Worm (Caenorhabditis elegans): Measurements from ENCODE around the gene C05C9.3.

The C05C9.3 gene

ce11 chrX:11095480-11095879 is 57.1 kb downstream of the C05C9.3 start (continued):
- peak; percentile 21 for TF ChIP-seq gmeb-1 (tag; optimal IDR thresholded peaks at IDR 0.05)
- TF ChIP-seq nhr-21 (tag; optimal IDR thresholded peaks at IDR 0.05) = peak; percentile 75
- peak; percentile 85 for TF ChIP-seq nhr-129 (tag; optimal IDR thresholded peaks at IDR 0.05)
- peak; percentile 13 for TF ChIP-seq dmd-4 (tag; optimal IDR thresholded peaks at IDR 0.05)
- TF ChIP-seq nhr-12 (tag; optimal IDR thresholded peaks at IDR 0.05) = no peak
- peak; percentile 79 for TF ChIP-seq crh-2 (tag; optimal IDR thresholded peaks at IDR 0.05)
- TF ChIP-seq egl-27 (tag; optimal IDR thresholded peaks at IDR 0.05) = peak; percentile 71
- peak; percentile 82 for TF ChIP-seq sma-3 (GFP tag; optimal IDR thresholded peaks at IDR 0.05)

ce11 chrX:11093985-11094593 is 58.5 kb downstream of the C05C9.3 start:
- TF ChIP-seq F13H6.1 (tag; optimal IDR thresholded peaks at IDR 0.05) (peak; percentile 100), ama-1 (optimal IDR thresholded peaks at IDR 0.05) (peak; percentile 66), ceh-16 (tag; optimal IDR thresholded peaks at IDR 0.05) (peak; percentile 95), dmd-4 (tag; optimal IDR thresholded peaks at IDR 0.05) (peak; percentile 85), nhr-237 (tag; optimal IDR thresholded peaks at IDR 0.05) (peak; percentile 100), ZK546.5 (tag; optimal IDR thresholded peaks at IDR 0.05) (peak; percentile 90), nhr-10 (tag; optimal IDR thresholded peaks at IDR 0.05) (peak; percentile 100), mab-5 (tag; optimal IDR thresholded peaks at IDR 0.05) (peak; percentile 99), peb-1 (tag; optimal IDR thresholded peaks at IDR 0.05) (peak; percentile 26), lin-11 (tag; optimal IDR thresholded peaks at IDR 0.05) (peak; percentile 100), lin-13 (GFP tag; optimal IDR thresholded peaks at IDR 0.05) (peak; percentile 99), nhr-77 (tag; optimal IDR thresholded peaks at IDR 0.05) (peak; percentile 100), lin-39 (tag; optimal IDR thresholded peaks at IDR 0.05) (peak; percentile 100), nhr-6 (tag; optimal IDR thresholded peaks at IDR 0.05) (peak; percentile 99), elt-3 (tag; optimal IDR thresholded peaks at IDR 0.05) (peak; percentile 100), ztf-4 (tag; optimal IDR thresholded peaks at IDR 0.05) (peak; percentile 99), sem-4 (tag; optimal IDR thresholded peaks at IDR 0.05) (peak; percentile 99), nhr-129 (tag; optimal IDR thresholded peaks at IDR 0.05) (peak; percentile 100), nhr-23 (tag; optimal IDR thresholded peaks at IDR 0.05) (peak; percentile 56), C34F6.9 (tag; optimal IDR thresholded peaks at IDR 0.05) (peak; percentile 100), ztf-1 (GFP tag; conservative IDR thresholded peaks at IDR 0.05) (peak; percentile 93; the same call in 1 of the 2 replicates), unc-62 (GFP tag; optimal IDR thresholded peaks at IDR 0.05) (peak; percentile 99), sma-9 (GFP tag; optimal IDR thresholded peaks at IDR 0.05) (peak; percentile 100), sma-9 (tag; optimal IDR thresholded peaks at IDR 0.05) (peak; percentile 94), aly-2 (tag; optimal IDR thresholded peaks at IDR 0.05) (peak; percentile 67), egl-27 (tag; optimal IDR thresholded peaks at IDR 0.05) (peak; percentile 100), gmeb-1 (tag; optimal IDR thresholded peaks at IDR 0.05) (peak; percentile 97), unc-39 (tag; optimal IDR thresholded peaks at IDR 0.05) (peak; percentile 98), Y55F3AM.14 (GFP tag; optimal IDR thresholded peaks at IDR 0.05) (peak; percentile 97), elt-1 (tag; optimal IDR thresholded peaks at IDR 0.05) (peak; percentile 54), nhr-12 (tag; optimal IDR thresholded peaks at IDR 0.05) (peak; percentile 75), ztf-11 (tag; optimal IDR thresholded peaks at IDR 0.05) (peak; percentile 84), alr-1 (tag; optimal IDR thresholded peaks at IDR 0.05) (peak; percentile 61), mdl-1 (tag; optimal IDR thresholded peaks at IDR 0.05) (peak; percentile 95 to 97), lsy-2 (tag; optimal IDR thresholded peaks at IDR 0.05) (peak; percentile 97 to 98), nhr-11 (tag; optimal IDR thresholded peaks at IDR 0.05) (peak; percentile 85), sma-3 (GFP tag; optimal IDR thresholded peaks at IDR 0.05) (peak; percentile 100), mbf-1 (tag; optimal IDR thresholded peaks at IDR 0.05) (peak; percentile 82), skn-1 (tag; optimal IDR thresholded peaks at IDR 0.05) (peak; percentile 93), crh-2 (tag; optimal IDR thresholded peaks at IDR 0.05) (peak; percentile 100), R02D3.7 (tag; optimal IDR thresholded peaks at IDR 0.05) (peak; percentile 89), blmp-1 (tag; optimal IDR thresholded peaks at IDR 0.05; ENCODE audit: insufficient read depth) (peak; percentile 88), unc-55 (GFP tag; optimal IDR thresholded peaks at IDR 0.05) (peak; percentile 100), nhr-25 (tag; optimal IDR thresholded peaks at IDR 0.05) (peak; percentile 99), snpc-4 (tag; optimal IDR thresholded peaks at IDR 0.05) (peak; percentile 94), fos-1 (tag; optimal IDR thresholded peaks at IDR 0.05) (peak; percentile 100), zag-1 (tag; optimal IDR thresholded peaks at IDR 0.05) (peak; percentile 100), ceh-82 (tag; optimal IDR thresholded peaks at IDR 0.05) (peak; percentile 99), nhr-21 (tag; optimal IDR thresholded peaks at IDR 0.05) (peak; percentile 100)

Measured in whole organism, L2 larva.